Worm (Caenorhabditis elegans) whole organism, young adult: Measurements from ENCODE around the gene twk-9.

Experiments
- B0035.1 ChIP-seq: sonication (generic microtip); optimal IDR thresholded peaks from 2 replicates; lab custom pipeline; 2016; ENCODE audit warnings: missing genetic modification characterization, mild to moderate bottlenecking, missing compliant biosample characterization, missing genotype, missing genetic modification reagents
- C06A6.2 ChIP-seq: fragments of 200-800 bp; sonication (Bioruptor generic); conservative IDR thresholded peaks from 2 replicates; pipeline ENCODE4 v1.3.6; 2022; ENCODE audit warnings: missing genetic modification characterization, missing compliant biosample characterization
- F23B12.7 ChIP-seq: sonication (generic microtip); optimal IDR thresholded peaks from 2 replicates; lab custom pipeline; 2017; ENCODE audit warnings: missing genetic modification characterization, mild to moderate bottlenecking, missing compliant biosample characterization, antibody characterized with exemption, moderate library complexity; ENCODE audit not compliant: insufficient read depth
- F57C9.4 ChIP-seq: sonication (generic microtip); optimal IDR thresholded peaks from 2 replicates; lab custom pipeline; 2017; ENCODE audit warnings: mild to moderate bottlenecking, missing genetic modification characterization, missing compliant biosample characterization
- K12H6.12 ChIP-seq: fragments of 200-800 bp; sonication (Bioruptor generic); optimal IDR thresholded peaks from 2 replicates; lab custom pipeline; 2018; ENCODE audit warnings: mild to moderate bottlenecking, missing genetic modification characterization, missing compliant biosample characterization
- T07F8.4 ChIP-seq: sonication (generic microtip); optimal IDR thresholded peaks from 2 replicates; lab custom pipeline; 2016; ENCODE audit warnings: mild to moderate bottlenecking, missing genetic modification characterization, moderate library complexity, missing compliant biosample characterization
- T26A5.8 ChIP-seq: sonication (generic microtip); optimal IDR thresholded peaks from 2 replicates; lab custom pipeline; 2016; ENCODE audit warnings: missing genetic modification characterization, missing compliant biosample characterization
- Y53G8AR.9 ChIP-seq: fragments of 200-800 bp; sonication (Bioruptor generic); conservative IDR thresholded peaks from 2 replicates; pipeline ENCODE4 v1.3.6; 2022; ENCODE audit warnings: missing genetic modification reagents, missing genetic modification characterization, missing compliant biosample characterization
- Y79H2A.3 ChIP-seq: fragments of 200-800 bp; sonication (Bioruptor generic); conservative IDR thresholded peaks from 2 replicates; pipeline ENCODE4 v1.3.6; 2022; ENCODE audit warnings: missing genetic modification reagents, missing genetic modification characterization, missing compliant biosample characterization
- Y95B8A.8 ChIP-seq: fragments of 200-800 bp; sonication (Bioruptor generic); IDR thresholded peaks from 2 replicates; pipeline ENCODE4 v1.3.6; 2022; ENCODE audit warnings: missing genetic modification reagents, missing genetic modification characterization, missing compliant biosample characterization
- ZK185.1 ChIP-seq: sonication (generic microtip); optimal IDR thresholded peaks from 2 replicates; lab custom pipeline; 2016; ENCODE audit warnings: mild to moderate bottlenecking, missing genetic modification characterization, missing compliant biosample characterization; ENCODE audit not compliant: poor library complexity, severe bottlenecking
- akir-1 ChIP-seq: fragments of 200-800 bp; sonication (Bioruptor generic); optimal IDR thresholded peaks from 2 replicates; lab custom pipeline; 2018; ENCODE audit warnings: mild to moderate bottlenecking, missing genetic modification characterization, moderate library complexity, missing compliant biosample characterization
- atf-7 ChIP-seq: sonication (generic microtip); optimal IDR thresholded peaks from 2 replicates; lab custom pipeline; 2017; ENCODE audit warnings: mild to moderate bottlenecking, missing genetic modification characterization, missing compliant biosample characterization
- attf-5 ChIP-seq: fragments of 200-800 bp; sonication (Bioruptor generic); optimal IDR thresholded peaks from 2 replicates; lab custom pipeline; 2018; ENCODE audit warnings: mild to moderate bottlenecking, missing genetic modification characterization, missing compliant biosample characterization
- bed-1 ChIP-seq: fragments of 200-800 bp; sonication (Bioruptor generic); IDR thresholded peaks from 2 replicates; pipeline ENCODE4 v1.3.6; 2022; ENCODE audit warnings: missing genetic modification reagents, missing genetic modification characterization, missing compliant biosample characterization
- bed-2 ChIP-seq: fragments of 200-800 bp; sonication (Bioruptor generic); IDR thresholded peaks from 2 replicates; pipeline ENCODE4 v1.3.6; 2022; ENCODE audit warnings: missing genetic modification reagents, missing genetic modification characterization, missing compliant biosample characterization
- cebp-2 ChIP-seq: fragments of 200-800 bp; sonication (Bioruptor generic); IDR thresholded peaks from 2 replicates; pipeline ENCODE4 v1.3.6; 2022; ENCODE audit warnings: missing genetic modification characterization, missing compliant biosample characterization
- ceh-100 ChIP-seq: fragments of 200-800 bp; sonication (Bioruptor generic); IDR thresholded peaks from 2 replicates; pipeline ENCODE4 v1.3.6; 2022; ENCODE audit warnings: missing genetic modification reagents, missing genetic modification characterization, missing compliant biosample characterization
- ceh-79 ChIP-seq: sonication (generic microtip); optimal IDR thresholded peaks from 2 replicates; lab custom pipeline; 2017; ENCODE audit warnings: mild to moderate bottlenecking, missing genetic modification characterization, missing compliant biosample characterization
- dox-1 ChIP-seq: fragments of 200-800 bp; sonication (Bioruptor generic); IDR thresholded peaks from 2 replicates; pipeline ENCODE4 v1.3.6; 2022; ENCODE audit warnings: missing genetic modification reagents, missing genetic modification characterization, missing compliant biosample characterization
- dpff-1 ChIP-seq: sonication (generic microtip); optimal IDR thresholded peaks from 2 replicates; lab custom pipeline; 2017; ENCODE audit warnings: mild to moderate bottlenecking, missing genetic modification characterization, missing compliant biosample characterization
- ekl-4 ChIP-seq: fragments of 200-800 bp; sonication (Bioruptor generic); IDR thresholded peaks from 2 replicates; pipeline ENCODE4 v1.3.6; 2022; ENCODE audit warnings: missing genetic modification reagents, missing genetic modification characterization, missing compliant biosample characterization
- ets-4 ChIP-seq: fragments of 200-800 bp; sonication (Bioruptor generic); optimal IDR thresholded peaks from 2 replicates; lab custom pipeline; 2018; ENCODE audit warnings: mild to moderate bottlenecking, missing genetic modification characterization, missing compliant biosample characterization
- hmg-1.2 ChIP-seq: fragments of 200-800 bp; sonication (Bioruptor generic); IDR thresholded peaks from 2 replicates; pipeline ENCODE4 v1.3.6; 2022; ENCODE audit warnings: missing genetic modification reagents, missing genetic modification characterization, missing compliant biosample characterization
- let-526 ChIP-seq: fragments of 200-800 bp; sonication (Bioruptor generic); IDR thresholded peaks from 2 replicates; pipeline ENCODE4 v1.3.6; 2022; ENCODE audit warnings: missing genetic modification reagents, missing genetic modification characterization, missing compliant biosample characterization
- lin-40 ChIP-seq: sonication (generic microtip); optimal IDR thresholded peaks from 2 replicates; lab custom pipeline; 2016; ENCODE audit warnings: missing genetic modification characterization, mild to moderate bottlenecking, missing compliant biosample characterization, missing genotype, missing genetic modification reagents
- lin-54 ChIP-seq: fragments of 200-800 bp; sonication (Bioruptor generic); optimal IDR thresholded peaks from 2 replicates; lab custom pipeline; 2018; ENCODE audit warnings: mild to moderate bottlenecking, missing genetic modification characterization, missing compliant biosample characterization
- lir-1 ChIP-seq: fragments of 200-800 bp; sonication (Bioruptor generic); conservative IDR thresholded peaks from 2 replicates; pipeline ENCODE4 v1.3.6; 2022; ENCODE audit warnings: missing genetic modification reagents, missing genetic modification characterization, missing compliant biosample characterization
- lsy-27 ChIP-seq: sonication (generic microtip); optimal IDR thresholded peaks from 2 replicates; lab custom pipeline; 2017; ENCODE audit warnings: missing genetic modification characterization, mild to moderate bottlenecking, missing compliant biosample characterization, antibody characterized with exemption, missing genotype, borderline replicate concordance; ENCODE audit not compliant: insufficient read depth
- madf-3 ChIP-seq: fragments of 200-800 bp; sonication (Bioruptor generic); IDR thresholded peaks from 2 replicates; pipeline ENCODE4 v1.3.6; 2022; ENCODE audit warnings: missing genetic modification reagents, missing genetic modification characterization, missing compliant biosample characterization
- mcd-1 ChIP-seq: fragments of 200-800 bp; sonication (Bioruptor generic); IDR thresholded peaks from 2 replicates; pipeline ENCODE4 v1.3.6; 2022; ENCODE audit warnings: missing genetic modification reagents, missing genetic modification characterization, missing compliant biosample characterization
- nfya-2 ChIP-seq: fragments of 200-800 bp; sonication (Bioruptor generic); IDR thresholded peaks from 2 replicates; pipeline ENCODE4 v1.3.6; 2022; ENCODE audit warnings: missing genetic modification reagents, missing genetic modification characterization, missing compliant biosample characterization
- nfyb-1 ChIP-seq: fragments of 200-800 bp; sonication (Bioruptor generic); IDR thresholded peaks from 2 replicates; pipeline ENCODE4 v1.3.6; 2022; ENCODE audit warnings: missing genetic modification reagents, missing genetic modification characterization, missing compliant biosample characterization
- nhr-80 ChIP-seq: sonication (generic microtip); optimal IDR thresholded peaks from 2 replicates; lab custom pipeline; 2016; ENCODE audit warnings: missing genetic modification characterization, missing compliant biosample characterization
- snpc-1.1 ChIP-seq: sonication (generic microtip); optimal IDR thresholded peaks from 2 replicates; lab custom pipeline; 2017; ENCODE audit warnings: missing genetic modification characterization, mild to moderate bottlenecking, missing compliant biosample characterization, antibody characterized with exemption, moderate library complexity, missing genotype, missing genetic modification reagents; ENCODE audit not compliant: insufficient read depth
- snpc-3.4 ChIP-seq: sonication (generic microtip); optimal IDR thresholded peaks from 2 replicates; lab custom pipeline; 2017; ENCODE audit warnings: missing genetic modification characterization, mild to moderate bottlenecking, missing compliant biosample characterization, antibody characterized with exemption, moderate library complexity, missing genotype, missing genetic modification reagents
- somi-1 ChIP-seq: fragments of 200-800 bp; sonication (Bioruptor generic); optimal IDR thresholded peaks from 2 replicates; lab custom pipeline; 2018; ENCODE audit warnings: mild to moderate bottlenecking, missing genetic modification characterization, missing compliant biosample characterization
- sptf-2 ChIP-seq: fragments of 200-800 bp; sonication (Bioruptor generic); optimal IDR thresholded peaks from 2 replicates; lab custom pipeline; 2018; ENCODE audit warnings: mild to moderate bottlenecking, missing genetic modification characterization, missing compliant biosample characterization
- tbx-9 ChIP-seq: sonication (generic microtip); optimal IDR thresholded peaks from 2 replicates; lab custom pipeline; 2016; ENCODE audit warnings: borderline replicate concordance, missing genetic modification characterization, inconsistent platforms, missing compliant biosample characterization
- unc-130 ChIP-seq: sonication (generic microtip); optimal IDR thresholded peaks from 2 replicates; lab custom pipeline; 2016; ENCODE audit warnings: missing genetic modification reagents, missing genetic modification characterization, missing compliant biosample characterization
- xnd-1 ChIP-seq: sonication (generic microtip); optimal IDR thresholded peaks from 2 replicates; lab custom pipeline; 2016; ENCODE audit warnings: missing genotype, missing genetic modification reagents, missing genetic modification characterization, missing compliant biosample characterization
- ztf-3 ChIP-seq: fragments of 200-800 bp; sonication (Bioruptor generic); optimal IDR thresholded peaks from 2 replicates; lab custom pipeline; 2018; ENCODE audit warnings: mild to moderate bottlenecking, missing genetic modification characterization, missing compliant biosample characterization
- ztf-6 ChIP-seq: fragments of 200-800 bp; sonication (Bioruptor generic); IDR thresholded peaks from 2 replicates; pipeline ENCODE4 v1.3.6; 2022; ENCODE audit warnings: missing genetic modification reagents, missing genetic modification characterization, missing compliant biosample characterization

Gene twk-9

ce11 chrIV:9737204-9737790, 44.3 kb downstream of the twk-9 start, which contains the start of gene cka-1:
Gene cka-1, minus strand, starts transcription at chrIV:9737621.
- peak; percentile 51 for TF ChIP-seq nhr-80 (tag; lab: Kevin White, UChicago)
- no peak for TF ChIP-seq ceh-79 (tag; lab: Kevin White, UChicago)
- no peak for TF ChIP-seq Y95B8A.8
- peak; percentile 46; the same call in 1 of the 2 replicates for TF ChIP-seq hmg-1.2 (GFP tag; lab: Robert Waterston, UW)
- TF ChIP-seq attf-5 (GFP tag; lab: Kevin White, UChicago), result peak; percentile 2
- TF ChIP-seq, all 124 proteins: peak for 3

DNA sequence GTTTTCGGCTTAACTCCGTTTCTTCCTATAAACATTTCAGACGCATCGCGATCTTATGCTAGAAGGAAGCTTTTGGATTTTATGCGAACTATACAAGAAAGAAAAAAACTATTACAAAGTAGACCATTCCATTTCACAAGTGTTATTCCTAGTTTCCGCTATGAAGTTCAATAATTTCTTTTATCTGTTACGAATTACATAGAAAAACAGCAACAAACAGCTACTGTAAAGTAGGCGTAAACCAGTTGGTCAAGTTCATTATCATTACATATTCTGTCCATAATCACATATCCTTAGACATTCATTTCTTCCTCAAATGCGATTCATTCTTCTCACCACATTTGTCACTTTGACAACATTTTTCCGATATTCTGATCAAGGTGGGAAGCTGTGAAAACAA, 45.2 kb downstream of the twk-9 start, which contains the start of gene C28D4.10:
Gene C28D4.10 (plus strand): TSS at position 301 of the 400 bp plus-strand sequence.
- TF ChIP-seq F57C9.4 (no peak), tbx-9 (tag; lab: Kevin White, UChicago) (no peak), ekl-4 (GFP tag; lab: Robert Waterston, UW) (no peak), xnd-1 (tag; lab: Kevin White, UChicago) (no peak), attf-5 (GFP tag; lab: Kevin White, UChicago) (no peak)

- TF ChIP-seq snpc-3.4 (tag; lab: Kevin White, UChicago) (no peak), F57C9.4 (no peak), nfyb-1 (GFP tag; lab: Robert Waterston, UW) (peak; percentile 67; the same call in 1 of the 2 replicates), unc-130 (peak; percentile 40), F23B12.7 (tag; lab: Kevin White, UChicago) (no peak), ceh-79 (tag; lab: Kevin White, UChicago) (no peak), dpff-1 (tag; lab: Kevin White, UChicago) (no peak), bed-1 (GFP tag; lab: Robert Waterston, UW) (no peak), sptf-2 (GFP tag; lab: Kevin White, UChicago) (no peak), lsy-27 (no peak), snpc-1.1 (tag; lab: Kevin White, UChicago) (no peak), madf-3 (peak; percentile 5; the same call in 1 of the 2 replicates), bed-2 (GFP tag; lab: Robert Waterston, UW) (no peak), T07F8.4 (tag; lab: Kevin White, UChicago) (no peak), dox-1 (GFP tag; lab: Robert Waterston, UW) (no peak), atf-7 (tag; lab: Kevin White, UChicago) (no peak), ZK185.1 (tag; lab: Kevin White, UChicago) (no peak), akir-1 (GFP tag; lab: Kevin White, UChicago) (no peak), T26A5.8 (tag; lab: Kevin White, UChicago) (no peak), let-526 (GFP tag; lab: Robert Waterston, UW) (no peak), B0035.1 (tag; lab: Kevin White, UChicago) (peak; percentile 11), Y79H2A.3 (GFP tag; lab: Robert Waterston, UW) (0 out of 2 replicates have a peak, but pooled peaks have one; percentile 49), nfya-2 (no peak), lir-1 (GFP tag; lab: Robert Waterston, UW) (no peak), ztf-6 (GFP tag; lab: Robert Waterston, UW) (no peak), mcd-1 (GFP tag; lab: Robert Waterston, UW) (no peak), lin-54 (GFP tag; lab: Kevin White, UChicago) (peak; percentile 37), ets-4 (no peak), K12H6.12 (tag; lab: Kevin White, UChicago) (no peak), somi-1 (GFP tag; lab: Kevin White, UChicago) (no peak), C06A6.2 (GFP tag; lab: Robert Waterston, UW) (no peak), ztf-3 (no peak), lin-40 (no peak), Y53G8AR.9 (GFP tag; lab: Robert Waterston, UW) (0 out of 2 replicates have a peak, but pooled peaks have one; percentile 65), ceh-100 (GFP tag; lab: Robert Waterston, UW) (no peak), cebp-2 (GFP tag; lab: Robert Waterston, UW) (no peak)
These were observed 46.0 kb downstream of the twk-9 start for ce11 chrIV:9739001-9739400.
